Worm (Caenorhabditis elegans) whole organism, L1 larva: ENCODE measurements around the gene C17E7.12.

Experiments used
- ceh-82 ChIP-seq, 3 experiments: fragments of 150-350 bp in 1 of 3; sonication (generic microtip) in 2 of 3; optimal IDR thresholded peaks; 2 replicates each; lab custom pipeline; 2014 to 2017; ENCODE audit warnings: missing biosample characterization in 3 of 3, missing genetic modification characterization in 3 of 3
- ces-1 ChIP-seq: fragments of 150-350 bp; optimal IDR thresholded peaks from 2 replicates; lab custom pipeline; 2014; ENCODE audit warnings: missing biosample characterization, missing genetic modification reagents, missing genetic modification characterization
- fkh-10 ChIP-seq: sonication (generic microtip); optimal IDR thresholded peaks from 2 replicates; lab custom pipeline; 2017; ENCODE audit warnings: missing biosample characterization, missing genetic modification reagents, missing genetic modification characterization
- fos-1 ChIP-seq: fragments of 150-350 bp; optimal IDR thresholded peaks from 2 replicates; lab custom pipeline; 2014; ENCODE audit warnings: missing biosample characterization, missing genetic modification characterization
- nhr-76 ChIP-seq: sonication (generic microtip); optimal IDR thresholded peaks from 2 replicates; lab custom pipeline; 2017; ENCODE audit warnings: missing biosample characterization, missing genetic modification characterization
- unc-30 ChIP-seq: sonication (generic microtip); optimal IDR thresholded peaks from 2 replicates; lab custom pipeline; 2017; ENCODE audit warnings: missing biosample characterization, missing genetic modification characterization

ce11 chrV:3878223-3878622 is 13.6 kb downstream of the C17E7.12 start, which contains the start of gene nhr-159:
- no peak for TF ChIP-seq ces-1 (GFP tag; lab: Kevin White, UChicago)
- no peak for TF ChIP-seq nhr-76 (tag; lab: Kevin White, UChicago)
- TF ChIP-seq unc-30 (tag; lab: Kevin White, UChicago): no peak
- TF ChIP-seq ceh-82 (tag; optimal IDR thresholded peaks at IDR 0.05; lab: Kevin White, UChicago): no peak
- no peak for TF ChIP-seq fkh-10
- TF ChIP-seq fos-1 (tag; lab: Kevin White, UChicago): no peak
